Worm (Caenorhabditis elegans): Measurements from ENCODE around the gene Y45F10C.2.
"Not testable (repeated sequence)": the region's sequence is repeated elsewhere in the genome, so short reads cannot be mapped to it uniquely, and the experiment has no call there.

DNA sequence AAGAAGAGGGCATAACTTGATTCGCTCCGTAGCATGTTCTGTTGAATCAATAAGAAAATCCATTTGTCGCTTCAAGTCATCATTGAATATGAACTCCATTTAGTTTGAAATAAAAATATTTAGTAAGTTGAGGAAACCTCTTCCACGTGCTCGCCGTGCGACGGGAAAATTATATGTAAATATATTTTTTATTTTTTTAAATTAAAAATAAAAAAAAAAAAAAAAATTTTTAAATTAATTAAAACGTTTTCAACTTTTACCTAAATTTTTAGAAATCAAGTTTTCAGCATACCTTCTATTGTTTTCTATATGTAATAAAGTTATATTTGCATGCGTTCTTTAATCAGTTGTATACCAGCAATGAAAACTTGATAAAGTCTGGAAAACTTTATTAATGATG, 3.0 kb downstream of the Y45F10C.2 start, which contains the start of gene Y45F10C.1:
- TF ChIP-seq dao-5, him-1, W03F9.2 (tag; optimal IDR thresholded peaks at IDR 0.05): not testable (repeated sequence)

Measured in whole organism, L4/young adult.